Fruit fly (Drosophila melanogaster) whole organism, embryonic: ENCODE data around the gene CG10089.

Experiments
- Atf6 ChIP-seq: fragments of 200-800 bp; sonication (Bioruptor generic); IDR thresholded peaks from 2 replicates; pipeline ENCODE4 v1.3.6; 2022; ENCODE audit warnings: missing biosample characterization, missing genetic modification characterization
- CG10274 ChIP-seq: fragments of 200-800 bp; sonication (Bioruptor generic); optimal IDR thresholded peaks from 3 replicates; lab custom pipeline; 2017; ENCODE audit warnings: missing biosample characterization, mild to moderate bottlenecking, missing genetic modification characterization
- CG11504 ChIP-seq: fragments of 200-800 bp; sonication (Bioruptor generic); optimal IDR thresholded peaks from 3 replicates; lab custom pipeline; 2019; ENCODE audit warnings: missing biosample characterization, mild to moderate bottlenecking, missing genetic modification characterization, moderate library complexity
- CG12942 ChIP-seq: fragments of 200-800 bp; sonication (Bioruptor generic); optimal IDR thresholded peaks from 3 replicates; lab custom pipeline; 2016; ENCODE audit warnings: missing biosample characterization, missing genetic modification characterization
- CG1529 ChIP-seq: fragments of 200-800 bp; sonication (Bioruptor generic); optimal IDR thresholded peaks from 3 replicates; lab custom pipeline; 2018; ENCODE audit warnings: missing biosample characterization, missing genetic modification characterization
- CG18599 ChIP-seq: fragments of 200-800 bp; sonication (Bioruptor generic); optimal IDR thresholded peaks from 3 replicates; lab custom pipeline; 2017; ENCODE audit warnings: missing biosample characterization, missing genetic modification characterization, mild to moderate bottlenecking, moderate library complexity, missing genetic modification reagents
- CG2875 ChIP-seq: fragments of 200-800 bp; sonication (Bioruptor generic); optimal IDR thresholded peaks from 2 replicates; lab custom pipeline; 2017; ENCODE audit warnings: missing biosample characterization, mild to moderate bottlenecking, missing genetic modification characterization, missing genetic modification reagents
- CG30403 ChIP-seq: fragments of 200-800 bp; sonication (Bioruptor generic); optimal IDR thresholded peaks from 3 replicates; lab custom pipeline; 2016; ENCODE audit warnings: missing biosample characterization, missing genetic modification characterization
- CG3995 ChIP-seq: fragments of 200-800 bp; sonication (Bioruptor generic); optimal IDR thresholded peaks from 3 replicates; lab custom pipeline; 2016; ENCODE audit warnings: missing biosample characterization, missing genetic modification characterization
- CG7357 ChIP-seq: fragments of 200-800 bp; sonication (Bioruptor generic); IDR thresholded peaks from 3 replicates; pipeline ENCODE4 v1.3.6; 2022; ENCODE audit warnings: missing biosample characterization, missing genetic modification characterization
- CG7786 ChIP-seq: fragments of 200-800 bp; sonication (Bioruptor generic); optimal IDR thresholded peaks from 2 replicates; lab custom pipeline; 2016; ENCODE audit warnings: missing biosample characterization, missing genetic modification characterization
- CG7963 ChIP-seq: fragments of 200-800 bp; sonication (Bioruptor generic); IDR thresholded peaks from 3 replicates; pipeline ENCODE4 v1.3.6; 2022; ENCODE audit warnings: missing biosample characterization, missing genetic modification characterization; ENCODE audit not compliant: partially characterized antibody
- CG8944 ChIP-seq: fragments of 200-800 bp; sonication (Bioruptor generic); optimal IDR thresholded peaks from 3 replicates; lab custom pipeline; 2016; ENCODE audit warnings: missing biosample characterization, missing genetic modification characterization
- Doc3 ChIP-seq: fragments of 200-800 bp; sonication (Bioruptor generic); IDR thresholded peaks from 3 replicates; pipeline ENCODE4 v1.3.6; 2022; ENCODE audit warnings: missing biosample characterization, missing genetic modification characterization; ENCODE audit not compliant: partially characterized antibody
- Drgx ChIP-seq: fragments of 200-800 bp; sonication (Bioruptor generic); IDR thresholded peaks from 2 replicates; pipeline ENCODE4 v1.3.6; 2022; ENCODE audit warnings: missing biosample characterization, missing genetic modification characterization
- Eip74EF ChIP-seq, 2 experiments: fragments of 200-800 bp in 1 of 2; fragments of >200 bp in 1 of 2; sonication (Bioruptor generic) in 1 of 2; optimal IDR thresholded peaks; 2 replicates each; lab custom pipeline; 2017 to 2019; ENCODE audit warnings: missing biosample characterization in 2 of 2, missing genetic modification characterization in 2 of 2, mild to moderate bottlenecking in 1 of 2, moderate library complexity in 1 of 2
- Ets97D ChIP-seq: fragments of 200-800 bp; sonication (Bioruptor generic); optimal IDR thresholded peaks from 3 replicates; lab custom pipeline; 2016; ENCODE audit warnings: missing biosample characterization, missing genetic modification characterization
- Fer3 ChIP-seq: fragments of 200-800 bp; sonication (Bioruptor generic); optimal IDR thresholded peaks from 2 replicates; lab custom pipeline; 2018; ENCODE audit warnings: missing biosample characterization, mild to moderate bottlenecking, missing genetic modification characterization, moderate library complexity
- H15 ChIP-seq: fragments of 200-800 bp; sonication (Bioruptor generic); IDR thresholded peaks from 3 replicates; pipeline ENCODE4 v1.3.6; 2022; ENCODE audit warnings: missing biosample characterization, missing genetic modification characterization
- HLHmδ ChIP-seq: fragments of 200-800 bp; sonication (Bioruptor generic); optimal IDR thresholded peaks from 2 replicates; lab custom pipeline; 2018; ENCODE audit warnings: missing biosample characterization, mild to moderate bottlenecking, missing genetic modification characterization, moderate library complexity
- Hand ChIP-seq: fragments of 200-800 bp; sonication (Bioruptor generic); optimal IDR thresholded peaks from 2 replicates; lab custom pipeline; 2017; ENCODE audit warnings: mild to moderate bottlenecking, missing biosample characterization, missing genetic modification reagents, missing genetic modification characterization
- Hey ChIP-seq: fragments of 200-800 bp; sonication (Bioruptor generic); optimal IDR thresholded peaks from 3 replicates; lab custom pipeline; 2018; ENCODE audit warnings: missing biosample characterization, mild to moderate bottlenecking, missing genetic modification characterization
- Med ChIP-seq: fragments of 200-800 bp; sonication (Bioruptor generic); peaks from one replicate; lab custom pipeline; 2016; ENCODE audit warnings: missing biosample characterization, missing genetic modification characterization, mild to moderate bottlenecking, inconsistent platforms, moderate library complexity
- Mrtf ChIP-seq: fragments of 200-800 bp; sonication (Bioruptor generic); IDR thresholded peaks from 3 replicates; pipeline ENCODE4 v1.3.6; 2022; ENCODE audit warnings: missing biosample characterization, missing genetic modification characterization
- NfI ChIP-seq: fragments of 200-800 bp; sonication (Bioruptor generic); optimal IDR thresholded peaks from 3 replicates; lab custom pipeline; 2018; ENCODE audit warnings: missing biosample characterization, mild to moderate bottlenecking, missing genetic modification characterization, moderate library complexity
- Oaz ChIP-seq: fragments of 200-800 bp; sonication (Bioruptor generic); IDR thresholded peaks from 2 replicates; pipeline ENCODE4 v1.3.6; 2022; ENCODE audit warnings: missing biosample characterization, missing genetic modification characterization
- Ravus ChIP-seq: fragments of 200-800 bp; sonication (Bioruptor generic); IDR thresholded peaks from 2 replicates; pipeline ENCODE4 v1.3.6; 2022; ENCODE audit warnings: missing biosample characterization, missing genetic modification characterization
- Usf ChIP-seq: fragments of 200-800 bp; sonication (Bioruptor generic); optimal IDR thresholded peaks from 2 replicates; lab custom pipeline; 2017; ENCODE audit warnings: missing genotype, missing biosample characterization, missing genetic modification characterization
- Xbp1 ChIP-seq: fragments of 200-800 bp; sonication (Bioruptor generic); optimal IDR thresholded peaks from 3 replicates; lab custom pipeline; 2016; ENCODE audit warnings: missing biosample characterization, mild to moderate bottlenecking, missing genetic modification characterization
- amos ChIP-seq: fragments of 200-800 bp; sonication (Bioruptor generic); IDR thresholded peaks from 2 replicates; pipeline ENCODE4 v1.3.6; 2022; ENCODE audit warnings: missing biosample characterization, missing genetic modification characterization; ENCODE audit not compliant: partially characterized antibody
- ato ChIP-seq: fragments of 200-800 bp; sonication (Bioruptor generic); IDR thresholded peaks from 2 replicates; pipeline ENCODE4 v1.3.6; 2022; ENCODE audit warnings: missing biosample characterization, missing genetic modification characterization; ENCODE audit not compliant: partially characterized antibody
- esg ChIP-seq: fragments of 200-800 bp; sonication (Bioruptor generic); conservative IDR thresholded peaks from 2 replicates; pipeline ENCODE4 v1.3.6; 2022; ENCODE audit warnings: missing biosample characterization, missing genetic modification characterization
- ftz-f1 ChIP-seq: fragments of 200-800 bp; sonication (Bioruptor generic); optimal IDR thresholded peaks from 2 replicates; lab custom pipeline; 2016; ENCODE audit warnings: missing biosample characterization, missing genetic modification characterization
- lab ChIP-seq: fragments of 200-800 bp; sonication (Bioruptor generic); optimal IDR thresholded peaks from 3 replicates; lab custom pipeline; 2017; ENCODE audit warnings: missing biosample characterization, missing genetic modification characterization, mild to moderate bottlenecking, moderate library complexity, missing genetic modification reagents
- lbe ChIP-seq: fragments of 200-800 bp; sonication (Bioruptor generic); optimal IDR thresholded peaks from 2 replicates; lab custom pipeline; 2016; ENCODE audit warnings: missing biosample characterization, mild to moderate bottlenecking, missing genetic modification characterization
- lola ChIP-seq, 3 experiments: fragments of >200 bp in 2 of 3; fragments of 200-800 bp in 1 of 3; sonication (Bioruptor generic) in 1 of 3; optimal IDR thresholded peaks; 2 replicates each; lab custom pipeline; 2017 to 2019; ENCODE audit warnings: missing biosample characterization in 3 of 3, missing genetic modification characterization in 3 of 3, mild to moderate bottlenecking in 1 of 3, moderate library complexity in 1 of 3
- mld ChIP-seq: fragments of 200-800 bp; sonication (Bioruptor generic); IDR thresholded peaks from 3 replicates; pipeline ENCODE4 v1.3.6; 2022; ENCODE audit warnings: missing biosample characterization, missing genetic modification characterization; ENCODE audit not compliant: partially characterized antibody
- pb ChIP-seq: fragments of 200-800 bp; sonication (Bioruptor generic); optimal IDR thresholded peaks from 3 replicates; lab custom pipeline; 2016; ENCODE audit warnings: missing biosample characterization, missing genetic modification characterization
- prd ChIP-seq, 3 experiments: fragments of >200 bp in 2 of 3; fragments of 200-800 bp in 1 of 3; sonication (Bioruptor generic) in 1 of 3; optimal IDR thresholded peaks in 2 of 3; IDR thresholded peaks in 1 of 3; 2 replicates in 2 of 3; 3 replicates in 1 of 3; pipeline versions ENCODE4 v1.3.6 to Lab custom; 2017 to 2022; ENCODE audit warnings: missing biosample characterization in 1 of 3, missing genetic modification characterization in 1 of 3
- ranshi ChIP-seq: fragments of 200-800 bp; sonication (Bioruptor generic); IDR thresholded peaks from 2 replicates; pipeline ENCODE4 v1.3.6; 2022; ENCODE audit warnings: missing biosample characterization, missing genetic modification characterization
- ro ChIP-seq: fragments of 200-800 bp; sonication (Bioruptor generic); IDR thresholded peaks from 2 replicates; pipeline ENCODE4 v1.3.6; 2022; ENCODE audit warnings: missing biosample characterization, missing genetic modification characterization
- row ChIP-seq: fragments of 200-800 bp; sonication (Bioruptor generic); IDR thresholded peaks from 3 replicates; pipeline ENCODE4 v1.3.6; 2022; ENCODE audit warnings: missing biosample characterization, missing genetic modification characterization
- schlank ChIP-seq: fragments of 200-800 bp; sonication (Bioruptor generic); optimal IDR thresholded peaks from 2 replicates; lab custom pipeline; 2018; ENCODE audit warnings: missing biosample characterization, mild to moderate bottlenecking, missing genetic modification characterization
- slbo ChIP-seq: fragments of 200-800 bp; sonication (Bioruptor generic); IDR thresholded peaks from 2 replicates; pipeline ENCODE4 v1.3.6; 2022; ENCODE audit warnings: missing biosample characterization, missing genetic modification characterization
- tap ChIP-seq: fragments of 200-800 bp; optimal IDR thresholded peaks from 3 replicates; lab custom pipeline; 2019; ENCODE audit warnings: missing biosample characterization, mild to moderate bottlenecking, missing genetic modification characterization, moderate library complexity
- tna ChIP-seq: fragments of 200-800 bp; sonication (Bioruptor generic); IDR thresholded peaks from 2 replicates; pipeline ENCODE4 v1.3.6; 2022; ENCODE audit warnings: missing biosample characterization, missing genetic modification characterization; ENCODE audit not compliant: partially characterized antibody
- zen2 ChIP-seq: fragments of 200-800 bp; sonication (Bioruptor generic); IDR thresholded peaks from 3 replicates; pipeline ENCODE4 v1.3.6; 2022; ENCODE audit warnings: missing biosample characterization, missing genetic modification characterization; ENCODE audit not compliant: partially characterized antibody

The CG10089 gene

DNA sequence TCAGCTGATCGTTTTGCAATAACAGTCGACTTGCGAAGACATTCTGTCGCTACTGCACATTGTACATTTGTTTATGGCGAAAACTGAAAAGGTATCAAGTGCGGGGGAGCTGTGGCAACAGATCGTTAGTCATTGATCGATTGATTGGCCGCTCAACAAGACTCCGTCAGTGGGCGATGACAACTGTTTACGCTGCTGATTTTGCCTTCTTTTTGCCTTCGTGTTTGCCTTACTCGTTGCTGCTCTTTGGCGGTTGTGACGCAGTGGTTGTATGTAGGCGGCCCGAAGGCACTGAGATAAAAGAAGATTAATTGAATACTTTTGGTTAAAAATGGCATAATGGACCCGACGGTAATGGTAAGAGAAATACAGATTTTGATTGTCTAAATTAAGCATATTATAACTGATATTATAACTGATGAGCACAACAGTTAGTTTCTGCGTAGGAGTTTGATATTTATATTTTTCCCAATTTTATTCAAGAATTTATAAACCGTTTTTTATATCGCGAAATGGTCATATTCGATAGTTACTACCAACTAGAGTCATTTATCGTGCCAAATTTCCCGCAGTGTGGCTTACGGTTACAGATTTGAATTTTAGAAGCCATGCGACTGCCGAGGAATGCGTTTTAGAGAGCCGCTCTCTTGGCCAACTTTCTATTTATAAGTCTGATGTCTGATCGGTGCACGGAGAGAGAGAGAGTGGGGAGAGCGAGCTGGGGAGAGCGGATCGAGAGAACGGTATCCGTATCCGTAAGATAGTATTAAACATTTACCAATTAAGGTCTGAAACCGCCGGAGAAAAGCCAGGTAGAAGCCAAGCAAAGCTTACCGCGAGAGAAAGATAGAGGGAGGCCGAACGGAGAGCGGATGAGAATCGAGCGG is 2.2 kb upstream of the CG10089 start (continued):
- TF ChIP-seq Atf6 (GFP tag; lab: Robert Waterston, UW), result peak; percentile 79
- TF ChIP-seq Hand (GFP tag; lab: Kevin White, UChicago), result peak; percentile 66
- TF ChIP-seq Ravus, result peak; percentile 45
- no peak for TF ChIP-seq pb
- peak; percentile 79 for TF ChIP-seq CG10274 (GFP tag; lab: Kevin White, UChicago)
- TF ChIP-seq Oaz (GFP tag; lab: Robert Waterston, UW), result peak; percentile 55
- peak; percentile 52 for TF ChIP-seq CG7786
- TF ChIP-seq HLHmδ (GFP tag; lab: Kevin White, UChicago), result no peak
- TF ChIP-seq Mrtf (GFP tag; lab: Robert Waterston, UW), result peak; percentile 71; the same call in 2 of the 3 replicates
- peak; percentile 95 for TF ChIP-seq CG11504 (tag; lab: Kevin White, UChicago)
- no peak for TF ChIP-seq amos
- peak; percentile 81 for TF ChIP-seq CG12942 (GFP tag; lab: Kevin White, UChicago)
- peak; percentile 59 for TF ChIP-seq CG8944 (GFP tag; lab: Kevin White, UChicago)
- TF ChIP-seq ato (GFP tag; lab: Robert Waterston, UW), result no peak
- peak; percentile 90 for TF ChIP-seq Usf
- TF ChIP-seq CG30403 (GFP tag; lab: Kevin White, UChicago), result peak; percentile 95
- peak; percentile 66; the same call in 2 of the 3 replicates for TF ChIP-seq Doc3
- no peak for TF ChIP-seq CG7963 (GFP tag; lab: Robert Waterston, UW)
- no peak for TF ChIP-seq tna
- peak; percentile 90 for TF ChIP-seq Xbp1 (GFP tag; lab: Kevin White, UChicago)
- TF ChIP-seq ftz-f1 (GFP tag; lab: Kevin White, UChicago), result no peak
- TF ChIP-seq Ets97D (GFP tag; lab: Kevin White, UChicago), result peak; percentile 43
- TF ChIP-seq mld (GFP tag; lab: Robert Waterston, UW), result no peak
- TF ChIP-seq Med (GFP tag; lab: Kevin White, UChicago), result peak; percentile 91

dm6 chr3L:13476070-13476469 is 1.5 kb upstream of the CG10089 start:
- peak; percentile 37 for TF ChIP-seq tap (tag; lab: Kevin White, UChicago)
- no peak for TF ChIP-seq Drgx (GFP tag; lab: Robert Waterston, UW)
- TF ChIP-seq Hey (tag; lab: Kevin White, UChicago), result no peak
- TF ChIP-seq CG11504 (tag; lab: Kevin White, UChicago), result peak; percentile 60
- 0 out of 2 replicates have a peak, but pooled peaks have one; percentile 10 for TF ChIP-seq esg (GFP tag; lab: Robert Waterston, UW)
- peak; percentile 15; the same call in 1 of the 2 replicates for TF ChIP-seq slbo (GFP tag; lab: Robert Waterston, UW)
- TF ChIP-seq prd (optimal IDR thresholded peaks at IDR 0.05; lab: Kevin White, UChicago), result no peak
- peak; percentile 10; the same call in 1 of the 3 replicates for TF ChIP-seq prd (GFP tag; IDR thresholded peaks at IDR 0.05; lab: Robert Waterston, UW)
- TF ChIP-seq H15, result no peak
- TF ChIP-seq Eip74EF (GFP tag; optimal IDR thresholded peaks at IDR 0.05; lab: Kevin White, UChicago), result no peak
- no peak for TF ChIP-seq CG3995
- TF ChIP-seq ranshi (GFP tag; lab: Robert Waterston, UW), result no peak
- TF ChIP-seq CG2875 (GFP tag; lab: Kevin White, UChicago), result no peak
- TF ChIP-seq schlank, result no peak
- no peak for TF ChIP-seq lab (GFP tag; lab: Kevin White, UChicago)
- no peak for TF ChIP-seq CG1529 (GFP tag; lab: Kevin White, UChicago)
- no peak for TF ChIP-seq lola (GFP tag; optimal IDR thresholded peaks at IDR 0.05; lab: Kevin White, UChicago)
- TF ChIP-seq zen2 (GFP tag; lab: Robert Waterston, UW), result no peak
- 0 out of 3 replicates have a peak, but pooled peaks have one; percentile 5 for TF ChIP-seq row (GFP tag; lab: Robert Waterston, UW)
- no peak for TF ChIP-seq NfI (GFP tag; lab: Kevin White, UChicago)
- TF ChIP-seq lbe, result no peak
- no peak for TF ChIP-seq Fer3 (tag; lab: Kevin White, UChicago)
- TF ChIP-seq CG7357, result no peak
- no peak for TF ChIP-seq CG18599 (GFP tag; lab: Kevin White, UChicago)
- TF ChIP-seq ro (GFP tag; lab: Robert Waterston, UW), result no peak
